Worm (Caenorhabditis elegans) whole organism, midembryonic: Measurements from ENCODE around the gene srz-79.

Experiments
- T22C8.4 ChIP-seq: fragments of 200-800 bp; sonication (Bioruptor generic); IDR thresholded peaks from 2 replicates; pipeline ENCODE4 v1.3.6; 2022; ENCODE audit warnings: missing genetic modification characterization, missing compliant biosample characterization
- cog-1 ChIP-seq: sonication (generic microtip); optimal IDR thresholded peaks from 2 replicates; lab custom pipeline; 2016; ENCODE audit warnings: missing genetic modification characterization, missing compliant biosample characterization
- flt-1 ChIP-seq: fragments of 200-800 bp; sonication (Bioruptor generic); IDR thresholded peaks from 2 replicates; pipeline ENCODE4 v1.3.6; 2022; ENCODE audit warnings: missing genetic modification characterization, missing compliant biosample characterization
- klf-2 ChIP-seq: fragments of 200-800 bp; sonication (Bioruptor generic); conservative IDR thresholded peaks from 2 replicates; pipeline ENCODE4 v1.3.6; 2022; ENCODE audit warnings: missing genetic modification reagents, missing genetic modification characterization, missing compliant biosample characterization
- med-1 ChIP-seq: sonication (generic microtip); optimal IDR thresholded peaks from 2 replicates; lab custom pipeline; 2017; ENCODE audit warnings: missing genetic modification characterization, mild to moderate bottlenecking, missing compliant biosample characterization, antibody characterized with exemption, missing genetic modification reagents; ENCODE audit not compliant: insufficient read depth
- tab-1 ChIP-seq: fragments of 200-800 bp; sonication (Bioruptor generic); IDR thresholded peaks from 2 replicates; pipeline ENCODE4 v1.3.6; 2022; ENCODE audit warnings: missing genetic modification characterization, missing compliant biosample characterization
- ztf-23 ChIP-seq: fragments of 200-800 bp; sonication (Bioruptor generic); IDR thresholded peaks from 2 replicates; pipeline ENCODE4 v1.3.6; 2022; ENCODE audit warnings: missing genetic modification reagents, missing genetic modification characterization, missing compliant biosample characterization
- ztf-29 ChIP-seq: fragments of 200-800 bp; sonication (Bioruptor generic); IDR thresholded peaks from 2 replicates; pipeline ENCODE4 v1.3.6; 2022; ENCODE audit warnings: missing genetic modification reagents, missing genetic modification characterization, missing compliant biosample characterization

- TF ChIP-seq tab-1 (GFP tag; lab: Robert Waterston, UW) = no peak
- TF ChIP-seq flt-1 (GFP tag; lab: Robert Waterston, UW) = no peak
- no peak for TF ChIP-seq ztf-29 (GFP tag; lab: Robert Waterston, UW)
- no peak for TF ChIP-seq cog-1 (tag; lab: Kevin White, UChicago)
- TF ChIP-seq ztf-23 = no peak
- TF ChIP-seq med-1 (GFP tag; lab: Kevin White, UChicago) = no peak
- TF ChIP-seq klf-2 (GFP tag; lab: Robert Waterston, UW) = no peak
- no peak for TF ChIP-seq T22C8.4
These were observed 10.7 kb downstream of the srz-79 start, which contains the start of gene srz-83 for ce11 chrIV:3504144-3504543.
